Worm (Caenorhabditis elegans): ENCODE measurements around the gene T28A11.18.

T28A11.18 gene

ce11 chrV:3278101-3278639 is 10.3 kb upstream of the T28A11.18 start, which contains the start of gene fbxa-64:
fbxa-64 (minus strand) TSS chrV:3278151.
- TF ChIP-seq unc-62 (GFP tag; optimal IDR thresholded peaks at IDR 0.05): no peak

DNA sequence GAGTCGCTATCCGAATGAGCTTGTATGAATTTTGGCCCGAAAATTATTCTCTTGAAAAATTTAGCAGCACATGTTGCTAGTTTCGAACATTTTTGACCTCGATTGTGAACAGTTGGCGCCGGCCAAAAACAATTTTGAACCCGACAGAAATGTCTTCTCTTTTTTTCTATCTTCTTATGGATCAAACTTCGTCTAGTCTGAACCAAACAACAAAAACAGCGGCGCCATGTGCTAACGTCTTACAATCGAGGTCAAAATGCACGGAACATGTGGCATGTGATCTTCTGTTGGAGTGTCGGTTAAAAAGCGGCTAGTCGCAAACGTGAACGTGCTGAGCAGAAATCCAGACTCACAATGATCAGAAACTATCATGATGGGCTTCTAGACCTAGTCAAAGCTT is 8.3 kb upstream of the T28A11.18 start:
- no peak for TF ChIP-seq unc-62 (GFP tag; optimal IDR thresholded peaks at IDR 0.05)

DNA sequence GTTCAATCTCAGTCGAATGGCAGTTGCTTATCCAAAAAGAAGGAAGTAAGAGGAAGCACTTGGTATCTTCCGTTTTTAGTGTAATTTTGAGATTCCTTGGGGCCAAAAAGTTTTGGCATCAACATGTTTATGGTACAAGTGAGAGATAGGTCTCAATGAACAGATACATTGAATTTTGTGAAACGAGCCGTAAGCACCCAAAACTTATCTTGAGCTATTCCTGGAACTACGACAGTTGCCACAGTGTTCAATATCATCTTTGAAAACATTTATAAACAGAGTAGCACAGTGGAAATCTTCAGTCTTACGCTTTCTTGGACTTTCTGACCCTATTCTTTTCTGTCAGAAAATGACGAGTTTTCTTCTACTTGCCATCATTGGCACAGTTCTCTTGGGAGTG is 7.2 kb upstream of the T28A11.18 start, which contains the start of gene T28A11.3:
TSS of gene T28A11.3 (plus strand) at position 301 of the 400 bp plus-strand sequence.
- no peak for TF ChIP-seq unc-62 (GFP tag; optimal IDR thresholded peaks at IDR 0.05)

ce11 chrV:3273577-3274100 is 5.8 kb upstream of the T28A11.18 start, which contains the start of gene T28A11.4:
T28A11.4 (plus strand) TSS chrV:3274050.
- TF ChIP-seq unc-62 (GFP tag; optimal IDR thresholded peaks at IDR 0.05): no peak

DNA sequence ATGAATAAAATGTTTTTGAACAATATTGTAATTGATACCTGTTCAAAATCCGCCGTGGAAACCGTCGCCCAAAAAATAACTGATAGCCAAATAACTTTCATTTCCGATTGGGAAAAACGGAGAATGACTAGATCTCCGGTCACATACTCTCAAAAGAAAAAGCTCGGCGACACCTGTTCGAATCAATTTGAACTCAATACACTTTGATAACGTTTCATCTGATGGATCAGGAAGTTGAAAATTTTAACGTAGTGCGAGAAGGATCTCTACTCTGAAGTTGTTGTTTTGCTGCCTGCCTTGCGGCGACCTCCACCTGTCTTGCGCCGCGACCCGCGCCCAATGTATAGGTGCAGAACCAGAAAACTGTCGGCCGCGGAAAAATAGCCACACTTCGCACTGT is 5.3 kb upstream of the T28A11.18 start, which contains the start of gene T28A11.20:
TSS of gene T28A11.20 (minus strand) at position 101 of the 400 bp plus-strand sequence.
- no peak for TF ChIP-seq unc-62 (GFP tag; optimal IDR thresholded peaks at IDR 0.05)

DNA sequence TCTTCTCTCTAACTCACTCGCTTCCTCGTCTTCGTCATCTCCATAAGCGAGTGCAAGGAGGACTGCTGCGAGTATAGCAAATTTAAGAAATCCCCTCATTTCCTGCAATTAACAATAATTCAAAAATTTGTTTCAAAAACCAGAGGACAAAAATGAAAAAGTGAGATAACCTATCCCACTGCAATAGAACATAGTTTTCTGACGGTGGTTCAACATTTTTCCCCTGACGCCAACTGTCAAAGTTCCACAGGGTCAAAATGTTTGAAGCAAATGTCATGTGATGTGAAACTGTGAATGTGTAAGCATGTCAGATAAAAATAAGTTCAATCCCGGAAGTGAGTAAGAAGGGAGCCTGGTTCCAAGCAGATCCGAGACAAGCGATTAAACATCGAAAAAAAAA is 1.6 kb upstream of the T28A11.18 start, which contains the start of gene T28A11.19:
TSS of gene T28A11.19 (minus strand) at position 108 of the 400 bp plus-strand sequence.
- TF ChIP-seq unc-62 (GFP tag; optimal IDR thresholded peaks at IDR 0.05): no peak

DNA sequence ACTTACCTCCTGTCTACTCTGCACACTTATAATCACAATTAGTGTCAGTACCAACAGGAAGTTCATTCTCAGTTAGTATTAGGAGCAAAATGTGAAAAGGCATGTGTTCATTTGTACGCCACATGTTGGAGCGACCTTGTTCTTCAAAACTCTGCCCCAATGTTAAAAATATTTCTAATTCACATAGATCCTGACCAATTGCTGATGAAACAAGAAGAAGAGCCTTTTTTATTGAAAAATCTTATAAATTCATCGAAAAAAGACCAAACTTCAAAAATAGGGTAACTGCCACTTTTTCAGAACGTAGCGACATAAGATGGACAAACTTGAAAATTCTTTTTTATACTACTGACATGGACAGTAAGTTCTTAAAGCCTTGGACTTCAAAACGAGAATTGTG is 1.7 kb downstream of the T28A11.18 start, which contains the start of gene T28A11.17:
TSS of gene T28A11.17 (minus strand) at position 101 of the 400 bp plus-strand sequence.
- no peak for TF ChIP-seq unc-62 (GFP tag; optimal IDR thresholded peaks at IDR 0.05)

ce11 chrV:3260075-3260474 is 7.8 kb downstream of the T28A11.18 start, which contains the start of gene srbc-5:
srbc-5 (plus strand) TSS chrV:3260375.
- no peak for TF ChIP-seq unc-62 (GFP tag; optimal IDR thresholded peaks at IDR 0.05)

- no peak for TF ChIP-seq unc-62 (GFP tag; optimal IDR thresholded peaks at IDR 0.05)
Observed at ce11 chrV:3259168-3259622, 8.7 kb downstream of the T28A11.18 start, which contains the start of gene T28A11.16. T28A11.16 (minus strand) TSS chrV:3259218.

DNA sequence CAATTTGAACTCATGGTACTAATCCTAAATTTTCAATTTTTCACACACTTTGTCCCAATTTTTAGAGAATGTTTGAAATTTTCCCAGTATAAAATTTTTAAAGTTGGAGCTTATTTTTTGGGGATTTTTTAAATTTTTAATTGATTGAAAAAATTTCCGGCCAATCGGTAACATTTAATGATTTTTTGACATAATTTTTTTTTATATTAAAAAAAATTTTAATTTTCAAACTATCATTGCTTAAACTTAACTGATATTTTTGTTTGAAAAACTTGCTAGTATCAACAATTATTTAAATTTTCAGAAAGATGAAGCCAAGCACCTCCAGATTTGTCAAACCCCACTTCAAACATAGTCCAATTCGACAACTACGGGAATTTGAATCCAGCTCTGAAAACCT is 10.6 kb downstream of the T28A11.18 start, which contains the start of gene T28A11.22:
TSS of gene T28A11.22 (plus strand) at position 301 of the 400 bp plus-strand sequence.
- no peak for TF ChIP-seq unc-62 (GFP tag; optimal IDR thresholded peaks at IDR 0.05)

ce11 chrV:3256809-3257208 is 11.0 kb downstream of the T28A11.18 start:
- no peak for TF ChIP-seq unc-62 (GFP tag; optimal IDR thresholded peaks at IDR 0.05)

ce11 chrV:3256051-3256450 is 11.8 kb downstream of the T28A11.18 start, which contains the start of gene srt-63:
srt-63 (minus strand) TSS chrV:3256151.
- no peak for TF ChIP-seq unc-62 (GFP tag; optimal IDR thresholded peaks at IDR 0.05)

- no peak for TF ChIP-seq unc-62 (GFP tag; optimal IDR thresholded peaks at IDR 0.05)
Observed at ce11 chrV:3250153-3250552, 17.7 kb downstream of the T28A11.18 start, which contains the start of gene T28A11.13. T28A11.13 (minus strand) TSS chrV:3250253.

DNA sequence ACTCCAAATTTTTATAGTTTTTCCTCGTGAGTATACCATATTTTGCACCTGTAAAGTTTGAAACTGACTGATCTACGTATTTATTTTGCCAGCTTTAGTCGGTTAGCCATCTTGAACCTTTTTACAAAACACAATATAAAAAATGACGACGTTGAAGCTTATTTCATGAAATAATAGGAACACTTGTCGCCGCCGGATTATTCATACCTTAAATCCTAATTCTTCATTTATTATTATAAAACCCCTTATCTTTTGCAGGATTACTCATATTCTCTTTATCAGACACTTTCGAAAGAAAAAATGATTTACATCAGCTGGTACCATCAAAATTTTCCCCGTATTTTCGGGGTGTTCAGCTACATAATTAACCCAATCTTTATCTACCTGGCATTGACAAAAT is 20.3 kb downstream of the T28A11.18 start, which contains the start of gene srj-8:
TSS of gene srj-8 (plus strand) at position 301 of the 400 bp plus-strand sequence.
- TF ChIP-seq unc-62 (GFP tag; optimal IDR thresholded peaks at IDR 0.05): no peak

- TF ChIP-seq unc-62 (GFP tag; optimal IDR thresholded peaks at IDR 0.05): no peak
Observed at ce11 chrV:3244703-3245102, 23.1 kb downstream of the T28A11.18 start, which contains the start of gene srj-7. srj-7 (plus strand) TSS chrV:3245003.

- TF ChIP-seq unc-62 (GFP tag; optimal IDR thresholded peaks at IDR 0.05): no peak
Observed at ce11 chrV:3242984-3243383, 24.9 kb downstream of the T28A11.18 start, which contains the start of gene gst-23. gst-23 (plus strand) TSS chrV:3243284.

DNA sequence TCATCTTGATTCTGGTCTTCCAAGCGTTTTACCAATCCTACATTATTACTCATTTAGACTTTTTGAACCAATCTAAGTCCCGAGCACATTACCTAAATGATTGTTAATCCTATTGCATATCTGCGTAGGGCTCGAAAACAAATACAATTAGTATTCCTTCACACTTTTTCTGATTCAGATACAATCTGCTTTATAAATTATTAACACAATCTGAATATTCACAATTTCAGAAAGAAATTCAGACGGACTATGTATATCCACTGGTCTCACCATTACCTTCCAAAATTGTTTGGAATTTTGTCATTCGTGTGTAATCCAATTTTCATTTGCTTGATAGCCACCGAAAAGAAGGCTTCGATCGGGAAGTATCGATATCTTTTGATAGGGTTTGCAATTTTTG is 26.7 kb downstream of the T28A11.18 start, which contains the start of gene srj-11:
TSS of gene srj-11 (plus strand) at position 250 of the 400 bp plus-strand sequence.
- TF ChIP-seq unc-62 (GFP tag; optimal IDR thresholded peaks at IDR 0.05): no peak
